Comparison of ENCODE assay signal across 5 worm cellular contexts in genomic region chrX:15310330-15310776, ce11.
TF ChIP-seq lines count a peak whose summit lies in the region.

No protein-coding gene starts in this region.

TF ChIP-seq in whole organism, L1 larva, 84 proteins besides CTCF, POLR2A, EP300 and RAD21:
- TF ChIP-seq nhr-85 (tag; lab: Kevin White, UChicago): peak; percentile 73
- TF ChIP-seq isw-1 (GFP tag; IDR thresholded peaks at IDR 0.05; lab: Robert Waterston, UW): no peak
- no peak for TF ChIP-seq nhr-20 (tag; optimal IDR thresholded peaks at IDR 0.05; lab: Kevin White, UChicago)
- no peak for TF ChIP-seq ama-1 (optimal IDR thresholded peaks at IDR 0.05; lab: Kevin White, UChicago)
- peak; percentile 32; the same call in 1 of the 2 replicates for TF ChIP-seq grh-1 (GFP tag; IDR thresholded peaks at IDR 0.05; lab: Robert Waterston, UW)
- TF ChIP-seq lsy-2 (tag; optimal IDR thresholded peaks at IDR 0.05; lab: Kevin White, UChicago): no peak
- peak; percentile 53 for TF ChIP-seq lin-14 (GFP tag; optimal IDR thresholded peaks at IDR 0.05; lab: Kevin White, UChicago)
- no peak for TF ChIP-seq swsn-7 (tag; optimal IDR thresholded peaks at IDR 0.05; lab: Kevin White, UChicago)
- no peak for TF ChIP-seq unc-98 (GFP tag; IDR thresholded peaks at IDR 0.05; lab: Robert Waterston, UW)
- peak; percentile 100 for TF ChIP-seq blmp-1 (tag; optimal IDR thresholded peaks at IDR 0.05; lab: Kevin White, UChicago)

TF ChIP-seq in whole organism, L3 larva, 47 proteins besides CTCF, POLR2A, EP300 and RAD21 (continues in another document):
- no peak for TF ChIP-seq mml-1 (tag; optimal IDR thresholded peaks at IDR 0.05; lab: Kevin White, UChicago)
- no peak for TF ChIP-seq nhr-67 (tag; optimal IDR thresholded peaks at IDR 0.05; lab: Kevin White, UChicago)
- no peak for TF ChIP-seq elt-2 (tag; optimal IDR thresholded peaks at IDR 0.05; lab: Kevin White, UChicago)
- peak; percentile 86 for TF ChIP-seq nhr-25 (tag; optimal IDR thresholded peaks at IDR 0.05; lab: Kevin White, UChicago)
- no peak for TF ChIP-seq nhr-12 (tag; optimal IDR thresholded peaks at IDR 0.05; lab: Kevin White, UChicago)
- no peak for TF ChIP-seq egl-27 (tag; optimal IDR thresholded peaks at IDR 0.05; lab: Kevin White, UChicago)
- TF ChIP-seq daf-12 (tag; optimal IDR thresholded peaks at IDR 0.05; lab: Kevin White, UChicago): no peak
- peak in 1 of 3 experiments; percentile 11 for TF ChIP-seq elt-3 (tag; optimal IDR thresholded peaks at IDR 0.05; lab: Kevin White, UChicago)
- no peak for TF ChIP-seq ZK546.5 (tag; optimal IDR thresholded peaks at IDR 0.05; lab: Kevin White, UChicago)
- TF ChIP-seq eor-1 (tag; optimal IDR thresholded peaks at IDR 0.05; lab: Kevin White, UChicago): no peak
- TF ChIP-seq jun-1 (tag; optimal IDR thresholded peaks at IDR 0.05; lab: Kevin White, UChicago): no peak
- TF ChIP-seq fkh-10 (GFP tag; optimal IDR thresholded peaks at IDR 0.05; lab: Kevin White, UChicago): no peak
- no peak for TF ChIP-seq pqm-1 (tag; optimal IDR thresholded peaks at IDR 0.05; lab: Kevin White, UChicago)
- no peak for TF ChIP-seq hmg-11 (tag; optimal IDR thresholded peaks at IDR 0.05; lab: Kevin White, UChicago)
- TF ChIP-seq egl-5 (tag; optimal IDR thresholded peaks at IDR 0.05; lab: Kevin White, UChicago): no peak
- peak; percentile 85 for TF ChIP-seq nhr-23 (tag; optimal IDR thresholded peaks at IDR 0.05; lab: Kevin White, UChicago)
- no peak for TF ChIP-seq ceh-9 (tag; optimal IDR thresholded peaks at IDR 0.05; lab: Kevin White, UChicago)
- TF ChIP-seq snpc-4 (tag; optimal IDR thresholded peaks at IDR 0.05; lab: Kevin White, UChicago): no peak
- TF ChIP-seq nhr-28 (tag; optimal IDR thresholded peaks at IDR 0.05; lab: Kevin White, UChicago): no peak
- no peak for TF ChIP-seq skn-1 (tag; optimal IDR thresholded peaks at IDR 0.05; lab: Kevin White, UChicago)
- TF ChIP-seq lsy-12 (tag; optimal IDR thresholded peaks at IDR 0.05; lab: Kevin White, UChicago): peak; percentile 66
- no peak for TF ChIP-seq nhr-237 (tag; optimal IDR thresholded peaks at IDR 0.05; lab: Kevin White, UChicago)

TF ChIP-seq in whole organism, early embryonic, 17 proteins besides CTCF, POLR2A, EP300 and RAD21:
- TF ChIP-seq tbx-11 (GFP tag; IDR thresholded peaks at IDR 0.05; lab: Robert Waterston, UW) (no peak), hmg-4 (GFP tag; optimal IDR thresholded peaks at IDR 0.05; lab: Kevin White, UChicago) (peak; percentile 19)

TF ChIP-seq in whole organism, midembryonic, 9 proteins besides CTCF, POLR2A, EP300 and RAD21:
- TF ChIP-seq tab-1 (GFP tag; IDR thresholded peaks at IDR 0.05; lab: Robert Waterston, UW) (peak; percentile 59; the same call in 1 of the 2 replicates), klf-2 (GFP tag; conservative IDR thresholded peaks at IDR 0.05; lab: Robert Waterston, UW) (no peak)
TF ChIP-seq in whole organism, midembryonic: peak in this region for 1.

TF ChIP-seq in whole organism, young adult, 124 proteins besides CTCF, POLR2A, EP300 and RAD21:
- TF ChIP-seq madf-10 (tag; optimal IDR thresholded peaks at IDR 0.05; lab: Kevin White, UChicago): no peak
- 0 out of 2 replicates have a peak, but pooled peaks have one; percentile 17 for TF ChIP-seq dox-1 (GFP tag; IDR thresholded peaks at IDR 0.05; lab: Robert Waterston, UW)
- TF ChIP-seq lin-26 (GFP tag; IDR thresholded peaks at IDR 0.05; lab: Robert Waterston, UW): no peak
- no peak for TF ChIP-seq hsf-1 (GFP tag; IDR thresholded peaks at IDR 0.05; lab: Robert Waterston, UW)
- peak; percentile 84; the same call in 1 of the 2 replicates for TF ChIP-seq egrh-3 (GFP tag; IDR thresholded peaks at IDR 0.05; lab: Robert Waterston, UW)
- no peak for TF ChIP-seq tbx-9 (tag; optimal IDR thresholded peaks at IDR 0.05; lab: Kevin White, UChicago; ENCODE audit: borderline replicate concordance)
- TF ChIP-seq zfh-2 (GFP tag; conservative IDR thresholded peaks at IDR 0.05; lab: Robert Waterston, UW): peak; percentile 97
- TF ChIP-seq mcd-1 (GFP tag; IDR thresholded peaks at IDR 0.05; lab: Robert Waterston, UW): 0 out of 2 replicates have a peak, but pooled peaks have one; percentile 15
- TF ChIP-seq chd-7 (tag; optimal IDR thresholded peaks at IDR 0.05; lab: Kevin White, UChicago): peak; percentile 34
- peak; percentile 8; the same call in 1 of the 2 replicates for TF ChIP-seq hmg-20 (GFP tag; IDR thresholded peaks at IDR 0.05; lab: Robert Waterston, UW)
